Fruit fly (Drosophila melanogaster): Measurements from ENCODE around the gene CG14374.

dm6 chr3R:13397535-13397934 is 595 bp upstream of the CG14374 start, which contains the start of gene CG14377:
- TF ChIP-seq Hr96 (GFP tag; optimal IDR thresholded peaks at IDR 0.05) (no peak), Crg-1 (GFP tag; optimal IDR thresholded peaks at IDR 0.05) (no peak), cic (GFP tag; optimal IDR thresholded peaks at IDR 0.05) (no peak), CG5204 (GFP tag; optimal IDR thresholded peaks at IDR 0.05) (no peak)

All from whole organism, adult.